Fruit fly (Drosophila melanogaster): Measurements from ENCODE around the gene klar.

The klar gene

dm6 chr3L:557294-557693 lies 16.9 kb upstream of the klar start (continued):
- TF ChIP-seq Ets21C (GFP tag; optimal IDR thresholded peaks at IDR 0.05) = peak; percentile 14
- no peak for TF ChIP-seq Blimp-1 (GFP tag; optimal IDR thresholded peaks at IDR 0.05)
- no peak for TF ChIP-seq fkh (GFP tag; optimal IDR thresholded peaks at IDR 0.05)
- peak; percentile 69 for TF ChIP-seq acj6 (GFP tag; optimal IDR thresholded peaks at IDR 0.05)
- peak; percentile 70 for TF ChIP-seq CG11294 (GFP tag; IDR thresholded peaks at IDR 0.05)
- peak; percentile 72 for TF ChIP-seq CG3919 (GFP tag; optimal IDR thresholded peaks at IDR 0.05)
- peak; percentile 61 for TF ChIP-seq spab (GFP tag; optimal IDR thresholded peaks at IDR 0.05)
- TF ChIP-seq CG8632 (GFP tag; optimal IDR thresholded peaks at IDR 0.05) = peak; percentile 51
- peak; percentile 84 for TF ChIP-seq CG15336 (GFP tag; IDR thresholded peaks at IDR 0.05)
- peak; percentile 22 for TF ChIP-seq topi (GFP tag; optimal IDR thresholded peaks at IDR 0.05)
- peak; percentile 42 for TF ChIP-seq CG11762 (GFP tag; optimal IDR thresholded peaks at IDR 0.05; ENCODE audit: insufficient read depth)
- TF ChIP-seq Eip75B (GFP tag; optimal IDR thresholded peaks at IDR 0.05) = peak; percentile 57
- peak; percentile 63 for TF ChIP-seq Lpt (GFP tag; optimal IDR thresholded peaks at IDR 0.05)
- peak; percentile 80 for TF ChIP-seq eg (GFP tag; IDR thresholded peaks at IDR 0.05)
- TF ChIP-seq Eip78C (GFP tag) = peak; percentile 49
- TF ChIP-seq CG6163 (GFP tag; IDR thresholded peaks at IDR 0.05) = peak; percentile 84
- TF ChIP-seq CG6792 (GFP tag; optimal IDR thresholded peaks at IDR 0.05) = peak; percentile 69
- TF ChIP-seq Met (GFP tag; optimal IDR thresholded peaks at IDR 0.05) = peak; percentile 60
- peak; percentile 77 for TF ChIP-seq CG32006 (GFP tag; optimal IDR thresholded peaks at IDR 0.05)
- peak; percentile 65 for TF ChIP-seq cyc (GFP tag; optimal IDR thresholded peaks at IDR 0.05)
- peak; percentile 31 for TF ChIP-seq CG9139 (GFP tag; optimal IDR thresholded peaks at IDR 0.05)
- peak; percentile 41 for TF ChIP-seq Smox (GFP tag; optimal IDR thresholded peaks at IDR 0.05)
- TF ChIP-seq Ets96B (tag; optimal IDR thresholded peaks at IDR 0.05) = peak; percentile 57
- TF ChIP-seq CG31627 (GFP tag; optimal IDR thresholded peaks at IDR 0.05) = peak; percentile 71
- TF ChIP-seq CG3032 (tag; optimal IDR thresholded peaks at IDR 0.05) = peak; percentile 70
- TF ChIP-seq fd85E (GFP tag; optimal IDR thresholded peaks at IDR 0.05) = no peak
- peak; percentile 51 for TF ChIP-seq esn (GFP tag; optimal IDR thresholded peaks at IDR 0.05)
- TF ChIP-seq dsx (GFP tag; optimal IDR thresholded peaks at IDR 0.05; ENCODE audit: poor library complexity, severe bottlenecking) = peak; percentile 19
- TF ChIP-seq CG4318 (GFP tag; optimal IDR thresholded peaks at IDR 0.05) = peak; percentile 67
- peak; percentile 18 for TF ChIP-seq CG11902 (GFP tag; optimal IDR thresholded peaks at IDR 0.05)
- peak; percentile 26 to 47 for TF ChIP-seq ss (GFP tag; optimal IDR thresholded peaks at IDR 0.05)
- TF ChIP-seq dac (GFP tag; optimal IDR thresholded peaks at IDR 0.05) = peak; percentile 70
- peak; percentile 71 for TF ChIP-seq Hr39 (GFP tag; optimal IDR thresholded peaks at IDR 0.05)
- peak; percentile 66 for TF ChIP-seq CG34406 (GFP tag; optimal IDR thresholded peaks at IDR 0.05)
- TF ChIP-seq Sox15 (GFP tag; optimal IDR thresholded peaks at IDR 0.05) = peak; percentile 48
- peak; percentile 47 to 49 for TF ChIP-seq salr (GFP tag; optimal IDR thresholded peaks at IDR 0.05)
- peak; percentile 57 for TF ChIP-seq lz (GFP tag; optimal IDR thresholded peaks at IDR 0.05)
- TF ChIP-seq CG8119 (GFP tag; IDR thresholded peaks at IDR 0.05) = peak; percentile 81
- TF ChIP-seq CG10669 (GFP tag; optimal IDR thresholded peaks at IDR 0.05) = peak; percentile 67

DNA sequence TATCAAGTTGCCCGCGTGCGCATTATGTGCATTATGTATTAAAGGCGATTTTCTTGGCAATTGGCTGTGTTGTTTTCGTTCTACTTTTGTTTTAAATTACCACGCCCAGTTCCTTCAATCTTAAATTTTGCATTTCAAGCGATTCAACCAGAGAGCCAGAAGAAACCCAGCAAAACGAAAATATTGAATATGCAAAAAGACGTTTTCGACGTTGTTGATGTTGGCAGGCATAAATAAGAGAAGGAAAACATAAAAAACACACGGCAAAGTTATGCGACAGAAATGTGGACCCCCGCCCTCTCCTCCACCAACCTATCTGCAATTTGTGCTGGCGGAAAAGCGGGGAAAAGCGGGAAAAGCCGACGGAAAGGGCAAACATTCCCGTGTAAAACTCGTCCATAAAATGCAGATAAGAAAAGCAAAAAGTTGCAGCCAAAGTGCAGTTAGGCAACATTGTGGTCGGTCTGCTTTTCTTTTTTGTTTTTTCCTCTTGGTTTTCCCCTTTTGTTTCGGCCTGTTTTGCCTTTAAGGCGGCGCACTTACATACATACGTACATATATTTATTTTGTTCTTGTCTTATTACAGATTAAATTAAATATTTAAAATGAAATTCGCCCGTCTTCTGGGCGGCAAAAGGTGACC lies 15.6 kb upstream of the klar start:
- no peak for TF ChIP-seq CG11902 (GFP tag; optimal IDR thresholded peaks at IDR 0.05)
- TF ChIP-seq svp (GFP tag) = peak; percentile 48
- peak; percentile 32; the same call in 1 of the 3 replicates for TF ChIP-seq CG8119 (GFP tag; IDR thresholded peaks at IDR 0.05)
- TF ChIP-seq CG15336 (GFP tag; IDR thresholded peaks at IDR 0.05) = peak; percentile 33; the same call in 1 of the 2 replicates
- peak; percentile 19; the same call in 1 of the 3 replicates for TF ChIP-seq eg (GFP tag; IDR thresholded peaks at IDR 0.05)
- TF ChIP-seq salr (GFP tag; optimal IDR thresholded peaks at IDR 0.05) = no peak
- TF ChIP-seq CG6276 (GFP tag; optimal IDR thresholded peaks at IDR 0.05) = peak; percentile 37
- peak; percentile 54 for TF ChIP-seq Eip78C (GFP tag)
- peak; percentile 70 for TF ChIP-seq dsx (GFP tag; optimal IDR thresholded peaks at IDR 0.05; ENCODE audit: poor library complexity, severe bottlenecking)

Measured in whole organism, prepupa.